Fruit fly (Drosophila melanogaster): Measurements from ENCODE around the gene CSN6.

The CSN6 gene

dm6 chr3R:22587419-22587963 lies 6.9 kb downstream of the CSN6 start, which contains the start of gene Efa6:
Gene Efa6, plus strand, starts transcription at chr3R:22587755.
- TF ChIP-seq gl (tag; optimal IDR thresholded peaks at IDR 0.05) = no peak
- TF ChIP-seq rn (GFP tag; IDR thresholded peaks at IDR 0.05) = no peak
- no peak for TF ChIP-seq CG8301 (tag; optimal IDR thresholded peaks at IDR 0.05)
- no peak for TF ChIP-seq Pif1A (GFP tag; optimal IDR thresholded peaks at IDR 0.05)
- no peak for TF ChIP-seq CG13204 (GFP tag; optimal IDR thresholded peaks at IDR 0.05)
- no peak for TF ChIP-seq CG34367 (tag; optimal IDR thresholded peaks at IDR 0.05)
- TF ChIP-seq Ets98B (GFP tag; IDR thresholded peaks at IDR 0.05) = peak; percentile 21; the same call in 1 of the 2 replicates
- TF ChIP-seq CG17806 (tag; optimal IDR thresholded peaks at IDR 0.05) = peak; percentile 17
- no peak for TF ChIP-seq fd96Ca (GFP tag; IDR thresholded peaks at IDR 0.05)
- TF ChIP-seq EcR (GFP tag; optimal IDR thresholded peaks at IDR 0.05) = peak; percentile 43
- TF ChIP-seq CG15710 (tag; optimal IDR thresholded peaks at IDR 0.05) = peak; percentile 3
- TF ChIP-seq CG12605 (GFP tag; IDR thresholded peaks at IDR 0.05) = 0 out of 2 replicates have a peak, but pooled peaks have one; percentile 9
- TF ChIP-seq CG4496 (GFP tag; IDR thresholded peaks at IDR 0.05) = peak; percentile 5; the same call in 1 of the 3 replicates
- no peak for TF ChIP-seq CG10348 (GFP tag; IDR thresholded peaks at IDR 0.05)
- TF ChIP-seq Pif1B (GFP tag; optimal IDR thresholded peaks at IDR 0.05) = peak; percentile 47
- TF ChIP-seq Snoo (tag; optimal IDR thresholded peaks at IDR 0.05) = no peak
- TF ChIP-seq D1 (tag; optimal IDR thresholded peaks at IDR 0.05) = no peak
- peak; percentile 48; the same call in 1 of the 2 replicates for TF ChIP-seq CG32121 (GFP tag; IDR thresholded peaks at IDR 0.05)
- TF ChIP-seq CG9948 (tag; optimal IDR thresholded peaks at IDR 0.05) = no peak
- TF ChIP-seq CG8159 (tag; optimal IDR thresholded peaks at IDR 0.05) = no peak
- TF ChIP-seq CG14655 (GFP tag; optimal IDR thresholded peaks at IDR 0.05) = no peak

dm6 chr3R:22588756-22589155 lies 8.2 kb downstream of the CSN6 start:
- TF ChIP-seq D1 (tag; optimal IDR thresholded peaks at IDR 0.05) = no peak

- TF ChIP-seq CG9948 (tag; optimal IDR thresholded peaks at IDR 0.05) (peak; percentile 9), gl (tag; optimal IDR thresholded peaks at IDR 0.05) (peak; percentile 75), CG8159 (tag; optimal IDR thresholded peaks at IDR 0.05) (peak; percentile 56), Ets98B (GFP tag; IDR thresholded peaks at IDR 0.05) (peak; percentile 29; the same call in 1 of the 2 replicates), fd96Ca (GFP tag; IDR thresholded peaks at IDR 0.05) (peak; percentile 50; the same call in 2 of the 3 replicates), CG10348 (GFP tag; IDR thresholded peaks at IDR 0.05) (no peak), Pif1A (GFP tag; optimal IDR thresholded peaks at IDR 0.05) (no peak), CG34367 (tag; optimal IDR thresholded peaks at IDR 0.05) (peak; percentile 16), CG14655 (GFP tag; optimal IDR thresholded peaks at IDR 0.05) (no peak), Pif1B (GFP tag; optimal IDR thresholded peaks at IDR 0.05) (no peak), CG12605 (GFP tag; IDR thresholded peaks at IDR 0.05) (0 out of 2 replicates have a peak, but pooled peaks have one; percentile 43), CG32121 (GFP tag; IDR thresholded peaks at IDR 0.05) (no peak; the same call in 1 of the 2 replicates), CG15710 (tag; optimal IDR thresholded peaks at IDR 0.05) (peak; percentile 14), CG8301 (tag; optimal IDR thresholded peaks at IDR 0.05) (peak; percentile 51), EcR (GFP tag; optimal IDR thresholded peaks at IDR 0.05) (peak; percentile 30), CG13204 (GFP tag; optimal IDR thresholded peaks at IDR 0.05) (peak; percentile 34), Snoo (tag; optimal IDR thresholded peaks at IDR 0.05) (no peak), rn (GFP tag; IDR thresholded peaks at IDR 0.05) (no peak), D1 (tag; optimal IDR thresholded peaks at IDR 0.05) (no peak), CG17806 (tag; optimal IDR thresholded peaks at IDR 0.05) (peak; percentile 23), CG4496 (GFP tag; IDR thresholded peaks at IDR 0.05) (peak; percentile 56; the same call in 1 of the 3 replicates)
These were observed 8.7 kb downstream of the CSN6 start for dm6 chr3R:22589311-22589710.

- TF ChIP-seq CG14655 (GFP tag; optimal IDR thresholded peaks at IDR 0.05) = peak; percentile 86
- TF ChIP-seq Ets98B (GFP tag; IDR thresholded peaks at IDR 0.05) = no peak; the same call in none of the 2 replicates
- TF ChIP-seq Pif1A (GFP tag; optimal IDR thresholded peaks at IDR 0.05) = peak; percentile 71
- no peak for TF ChIP-seq CG13204 (GFP tag; optimal IDR thresholded peaks at IDR 0.05)
- TF ChIP-seq rn (GFP tag; IDR thresholded peaks at IDR 0.05) = no peak
- peak; percentile 19; the same call in 1 of the 2 replicates for TF ChIP-seq CG32121 (GFP tag; IDR thresholded peaks at IDR 0.05)
- peak; percentile 46 for TF ChIP-seq CG4496 (GFP tag; IDR thresholded peaks at IDR 0.05)
- peak; percentile 36 for TF ChIP-seq Pif1B (GFP tag; optimal IDR thresholded peaks at IDR 0.05)
- no peak for TF ChIP-seq CG12605 (GFP tag; IDR thresholded peaks at IDR 0.05)
- TF ChIP-seq CG9948 (tag; optimal IDR thresholded peaks at IDR 0.05) = peak; percentile 43
- TF ChIP-seq CG15710 (tag; optimal IDR thresholded peaks at IDR 0.05) = peak; percentile 46
- no peak for TF ChIP-seq EcR (GFP tag; optimal IDR thresholded peaks at IDR 0.05)
- TF ChIP-seq gl (tag; optimal IDR thresholded peaks at IDR 0.05) = no peak
- TF ChIP-seq Snoo (tag; optimal IDR thresholded peaks at IDR 0.05) = no peak
- no peak for TF ChIP-seq D1 (tag; optimal IDR thresholded peaks at IDR 0.05)
- TF ChIP-seq CG8301 (tag; optimal IDR thresholded peaks at IDR 0.05) = peak; percentile 75
- peak; percentile 18 for TF ChIP-seq CG34367 (tag; optimal IDR thresholded peaks at IDR 0.05)
- TF ChIP-seq fd96Ca (GFP tag; IDR thresholded peaks at IDR 0.05) = peak; percentile 37; the same call in 1 of the 3 replicates
- TF ChIP-seq CG8159 (tag; optimal IDR thresholded peaks at IDR 0.05) = peak; percentile 47
- 0 out of 2 replicates have a peak, but pooled peaks have one; percentile 39 for TF ChIP-seq CG10348 (GFP tag; IDR thresholded peaks at IDR 0.05)
- TF ChIP-seq CG17806 (tag; optimal IDR thresholded peaks at IDR 0.05) = peak; percentile 48
These were observed 10.2 kb downstream of the CSN6 start for dm6 chr3R:22590668-22591275.

dm6 chr3R:22594257-22594656 lies 13.7 kb downstream of the CSN6 start:
- TF ChIP-seq Snoo (tag; optimal IDR thresholded peaks at IDR 0.05) = no peak
- TF ChIP-seq CG4496 (GFP tag; IDR thresholded peaks at IDR 0.05) = no peak
- TF ChIP-seq CG8301 (tag; optimal IDR thresholded peaks at IDR 0.05) = peak; percentile 74
- TF ChIP-seq Pif1A (GFP tag; optimal IDR thresholded peaks at IDR 0.05) = peak; percentile 24
- no peak for TF ChIP-seq D1 (tag; optimal IDR thresholded peaks at IDR 0.05)
- TF ChIP-seq CG14655 (GFP tag; optimal IDR thresholded peaks at IDR 0.05) = peak; percentile 75
- TF ChIP-seq CG13204 (GFP tag; optimal IDR thresholded peaks at IDR 0.05) = no peak
- peak; percentile 13; the same call in 1 of the 2 replicates for TF ChIP-seq rn (GFP tag; IDR thresholded peaks at IDR 0.05)
- TF ChIP-seq CG9948 (tag; optimal IDR thresholded peaks at IDR 0.05) = peak; percentile 1
- 0 out of 2 replicates have a peak, but pooled peaks have one; percentile 22 for TF ChIP-seq Ets98B (GFP tag; IDR thresholded peaks at IDR 0.05)

Measured in whole organism, pupa.